Fruit fly (Drosophila melanogaster) whole organism, wandering third instar larva: ENCODE data around the gene pn.

Source experiments
- Abd-B ChIP-seq: fragments of >200 bp; optimal IDR thresholded peaks from 2 replicates; lab custom pipeline; 2017; ENCODE audit warnings: missing biosample characterization, missing genetic modification characterization
- CrebA ChIP-seq: fragments of 200-800 bp; sonication (Bioruptor generic); optimal IDR thresholded peaks from 2 replicates; lab custom pipeline; 2016; ENCODE audit warnings: missing biosample characterization, mild to moderate bottlenecking, missing genetic modification characterization, borderline replicate concordance
- Vsx2 ChIP-seq: fragments of 200-300, 225-300 bp; sonication (Bioruptor generic); optimal IDR thresholded peaks from 2 replicates; lab custom pipeline; 2018; ENCODE audit warnings: missing biosample characterization, missing genetic modification characterization; ENCODE audit not compliant: partially characterized antibody
- br ChIP-seq: fragments of 200-800 bp; sonication (Bioruptor generic); optimal IDR thresholded peaks from 2 replicates; lab custom pipeline; 2016; ENCODE audit warnings: missing biosample characterization, missing genetic modification characterization
- foxo ChIP-seq, 2 experiments: fragments of 200-800 bp; sonication (Bioruptor generic); optimal IDR thresholded peaks; 2 replicates in 1 of 2; 3 replicates in 1 of 2; lab custom pipeline; 2016 to 2017; ENCODE audit warnings: missing biosample characterization in 2 of 2, missing genetic modification characterization in 2 of 2
- psq ChIP-seq: fragments of 200-800 bp; sonication (Bioruptor generic); optimal IDR thresholded peaks from 3 replicates; lab custom pipeline; 2017; ENCODE audit warnings: missing biosample characterization, mild to moderate bottlenecking, missing genetic modification characterization, moderate library complexity
- woc ChIP-seq: sonication (Bioruptor generic); optimal IDR thresholded peaks from 2 replicates; lab custom pipeline; 2016; ENCODE audit warnings: missing biosample characterization, mild to moderate bottlenecking, missing genetic modification characterization

DNA sequence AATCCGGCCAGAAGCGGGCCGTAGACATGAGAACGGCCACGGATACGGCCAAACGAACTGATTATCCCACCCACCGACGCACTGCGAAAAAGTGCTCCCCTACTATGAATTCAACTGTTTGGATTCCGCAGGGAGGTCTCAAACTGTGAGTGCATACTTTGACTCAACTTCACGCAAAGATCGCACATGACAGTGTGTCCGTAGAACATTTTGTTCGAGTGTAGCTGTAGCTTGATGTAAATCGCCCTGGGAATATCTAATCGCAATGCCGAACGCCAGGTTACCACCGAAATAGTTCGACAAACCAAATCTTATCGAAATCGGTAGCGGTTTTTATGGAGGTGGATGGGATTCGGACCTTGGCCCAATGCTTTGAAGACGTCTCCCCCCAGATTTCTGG, 20.0 kb upstream of the pn start:
- TF ChIP-seq psq (GFP tag; lab: Kevin White, UChicago) (no peak), CrebA (GFP tag; lab: Kevin White, UChicago) (no peak), Abd-B (no peak), Vsx2 (no peak), foxo (GFP tag; optimal IDR thresholded peaks at IDR 0.05; lab: Kevin White, UChicago) (no peak), br (GFP tag; lab: Kevin White, UChicago) (no peak), woc (no peak)
